Worm (Caenorhabditis elegans) whole organism, L2 larva: ENCODE measurements around the gene ceh-37.

Experiments used
- C34F6.9 ChIP-seq: fragments of 150-350 bp; optimal IDR thresholded peaks from 2 replicates; lab custom pipeline; 2014; ENCODE audit warnings: missing biosample characterization, missing genetic modification characterization
- F13H6.1 ChIP-seq: sonication (generic microtip); optimal IDR thresholded peaks from 2 replicates; lab custom pipeline; 2016; ENCODE audit warnings: missing genetic modification characterization, missing compliant biosample characterization
- R02D3.7 ChIP-seq: fragments of 150-350 bp; optimal IDR thresholded peaks from 2 replicates; lab custom pipeline; 2014; ENCODE audit warnings: missing biosample characterization, missing genetic modification characterization
- Y55F3AM.14 ChIP-seq: fragments of 200-800 bp; sonication (Bioruptor generic); optimal IDR thresholded peaks from 2 replicates; lab custom pipeline; 2018; ENCODE audit warnings: mild to moderate bottlenecking, missing genetic modification characterization, missing compliant biosample characterization
- ZK546.5 ChIP-seq: sonication (generic microtip); optimal IDR thresholded peaks from 2 replicates; lab custom pipeline; 2017; ENCODE audit warnings: missing biosample characterization, missing genetic modification characterization
- blmp-1 ChIP-seq: sonication (generic microtip); optimal IDR thresholded peaks from 2 replicates; lab custom pipeline; 2017; ENCODE audit warnings: missing genetic modification characterization, mild to moderate bottlenecking, missing compliant biosample characterization, antibody characterized with exemption, moderate library complexity; ENCODE audit not compliant: insufficient read depth
- ceh-16 ChIP-seq: fragments of 150-350 bp; optimal IDR thresholded peaks from 2 replicates; lab custom pipeline; 2014; ENCODE audit warnings: missing biosample characterization, missing genetic modification characterization
- ceh-82 ChIP-seq: fragments of 150-350 bp; optimal IDR thresholded peaks from 2 replicates; lab custom pipeline; 2014; ENCODE audit warnings: missing biosample characterization, missing genetic modification characterization
- crh-2 ChIP-seq: sonication (generic microtip); optimal IDR thresholded peaks from 2 replicates; lab custom pipeline; 2017; ENCODE audit warnings: missing biosample characterization, missing genetic modification characterization
- dmd-4 ChIP-seq: sonication (generic microtip); optimal IDR thresholded peaks from 2 replicates; lab custom pipeline; 2017; ENCODE audit warnings: missing biosample characterization, missing genetic modification characterization
- egl-27 ChIP-seq: sonication (generic microtip); optimal IDR thresholded peaks from 3 replicates; lab custom pipeline; 2017; ENCODE audit warnings: missing biosample characterization, missing genetic modification reagents, missing genetic modification characterization
- elt-1 ChIP-seq: fragments of 150-350 bp; optimal IDR thresholded peaks from 2 replicates; lab custom pipeline; 2014; ENCODE audit warnings: missing biosample characterization, missing genetic modification characterization
- fos-1 ChIP-seq: fragments of 150-350 bp; optimal IDR thresholded peaks from 2 replicates; lab custom pipeline; 2014; ENCODE audit warnings: missing biosample characterization, missing genetic modification characterization
- gmeb-1 ChIP-seq: fragments of 150-350 bp; optimal IDR thresholded peaks from 2 replicates; lab custom pipeline; 2014; ENCODE audit warnings: missing biosample characterization, missing genetic modification characterization
- lin-11 ChIP-seq: fragments of 150-350 bp; sonication (generic microtip); optimal IDR thresholded peaks from 2 replicates; lab custom pipeline; 2014; ENCODE audit warnings: missing biosample characterization, missing genetic modification characterization, inconsistent platforms, mixed read lengths
- lin-13 ChIP-seq: fragments of 150-350 bp; optimal IDR thresholded peaks from 2 replicates; lab custom pipeline; 2014; ENCODE audit warnings: missing biosample characterization, missing genetic modification reagents, missing genetic modification characterization
- lin-39 ChIP-seq: fragments of 150-350 bp; optimal IDR thresholded peaks from 2 replicates; lab custom pipeline; 2014; ENCODE audit warnings: missing biosample characterization, missing genetic modification reagents, missing genetic modification characterization
- lsy-2 ChIP-seq, 2 experiments: fragments of 150-350 bp in 1 of 2; sonication (generic microtip) in 1 of 2; optimal IDR thresholded peaks; 2 replicates each; lab custom pipeline; 2014 to 2017; ENCODE audit warnings: missing biosample characterization in 2 of 2, missing genetic modification characterization in 2 of 2
- mab-5 ChIP-seq: fragments of 150-350 bp; optimal IDR thresholded peaks from 2 replicates; lab custom pipeline; 2014; ENCODE audit warnings: missing biosample characterization, missing genetic modification characterization
- mdl-1 ChIP-seq, 2 experiments: fragments of 150-350 bp in 1 of 2; sonication (generic microtip) in 1 of 2; optimal IDR thresholded peaks; 2 replicates each; lab custom pipeline; 2017; ENCODE audit warnings: missing biosample characterization in 2 of 2, missing genetic modification characterization in 2 of 2
- nhr-129 ChIP-seq: fragments of 150-350 bp; optimal IDR thresholded peaks from 2 replicates; lab custom pipeline; 2014; ENCODE audit warnings: missing biosample characterization, missing genetic modification characterization
- nhr-23 ChIP-seq: fragments of 150-350 bp; optimal IDR thresholded peaks from 2 replicates; lab custom pipeline; 2014; ENCODE audit warnings: missing biosample characterization, missing genetic modification reagents, missing genetic modification characterization
- nhr-25 ChIP-seq: fragments of 150-350 bp; sonication (generic microtip); optimal IDR thresholded peaks from 3 replicates; lab custom pipeline; 2014; ENCODE audit warnings: missing biosample characterization, missing genetic modification characterization
- nhr-6 ChIP-seq: fragments of 150-350 bp; optimal IDR thresholded peaks from 2 replicates; lab custom pipeline; 2014; ENCODE audit warnings: missing biosample characterization, missing genetic modification characterization
- peb-1 ChIP-seq: fragments of 150-350 bp; optimal IDR thresholded peaks from 2 replicates; lab custom pipeline; 2014; ENCODE audit warnings: missing biosample characterization, missing genetic modification characterization
- sma-3 ChIP-seq: sonication (generic microtip); optimal IDR thresholded peaks from 2 replicates; lab custom pipeline; 2016; ENCODE audit warnings: missing genetic modification reagents, missing genetic modification characterization, missing compliant biosample characterization
- sma-9 ChIP-seq, 2 experiments: fragments of 150-350 bp in 1 of 2; sonication (generic microtip) in 1 of 2; optimal IDR thresholded peaks; 2 replicates each; lab custom pipeline; 2014 to 2016; ENCODE audit warnings: missing genetic modification characterization in 2 of 2, mild to moderate bottlenecking in 1 of 2, missing biosample characterization in 1 of 2, missing compliant biosample characterization in 1 of 2, missing genetic modification reagents in 1 of 2, moderate library complexity in 1 of 2
- snpc-4 ChIP-seq: fragments of 150-350 bp; optimal IDR thresholded peaks from 2 replicates; lab custom pipeline; 2014; ENCODE audit warnings: missing biosample characterization, missing genetic modification characterization
- unc-39 ChIP-seq: fragments of 150-350 bp; optimal IDR thresholded peaks from 2 replicates; lab custom pipeline; 2014; ENCODE audit warnings: missing biosample characterization, missing genetic modification characterization
- unc-55 ChIP-seq: fragments of 150-350 bp; sonication (generic microtip); optimal IDR thresholded peaks from 3 replicates; lab custom pipeline; 2014; ENCODE audit warnings: missing biosample characterization, missing genetic modification reagents, missing genetic modification characterization
- unc-62 ChIP-seq: fragments of 150-350 bp; optimal IDR thresholded peaks from 2 replicates; lab custom pipeline; 2014; ENCODE audit warnings: missing biosample characterization, missing genetic modification reagents, missing genetic modification characterization
- zag-1 ChIP-seq: fragments of 150-350 bp; optimal IDR thresholded peaks from 2 replicates; lab custom pipeline; 2014; ENCODE audit warnings: missing biosample characterization, missing genetic modification characterization
- ztf-1 ChIP-seq: fragments of 200-800 bp; sonication (Bioruptor generic); conservative IDR thresholded peaks from 2 replicates; pipeline ENCODE4 v1.3.6; 2022; ENCODE audit warnings: missing genetic modification characterization, missing compliant biosample characterization
- ztf-11 ChIP-seq: sonication (generic microtip); optimal IDR thresholded peaks from 2 replicates; lab custom pipeline; 2017; ENCODE audit warnings: missing biosample characterization, missing genetic modification characterization
- ztf-4 ChIP-seq: fragments of 150-350 bp; optimal IDR thresholded peaks from 2 replicates; lab custom pipeline; 2014; ENCODE audit warnings: missing biosample characterization, missing genetic modification characterization

Gene ceh-37

DNA sequence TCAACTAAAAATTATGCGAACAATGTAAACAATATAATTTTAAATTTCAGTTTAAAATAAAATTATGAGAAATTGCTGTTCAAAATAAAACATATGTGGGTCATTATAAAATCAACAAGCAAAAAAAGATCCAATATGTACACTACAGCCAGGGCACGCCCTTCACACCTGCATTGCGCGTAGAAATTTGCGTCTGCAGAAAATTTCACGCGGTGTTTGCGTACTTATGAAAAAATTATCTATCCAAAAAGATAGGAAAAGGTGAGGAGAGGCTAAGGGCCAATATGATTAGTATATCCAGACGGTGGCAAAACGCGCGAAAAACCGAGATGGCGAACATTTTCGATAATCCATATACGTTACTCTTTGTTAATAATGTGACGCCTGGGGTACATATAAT, 36.7 kb upstream of the ceh-37 start:
- TF ChIP-seq mdl-1 (tag; optimal IDR thresholded peaks at IDR 0.05; lab: Kevin White, UChicago): no peak
- TF ChIP-seq dmd-4 (tag; lab: Kevin White, UChicago): no peak
- TF ChIP-seq ceh-16 (tag; lab: Kevin White, UChicago): no peak
- peak; percentile 2 for TF ChIP-seq unc-55
- peak; percentile 22 for TF ChIP-seq lin-13
- TF ChIP-seq elt-1 (tag; lab: Kevin White, UChicago): no peak

DNA sequence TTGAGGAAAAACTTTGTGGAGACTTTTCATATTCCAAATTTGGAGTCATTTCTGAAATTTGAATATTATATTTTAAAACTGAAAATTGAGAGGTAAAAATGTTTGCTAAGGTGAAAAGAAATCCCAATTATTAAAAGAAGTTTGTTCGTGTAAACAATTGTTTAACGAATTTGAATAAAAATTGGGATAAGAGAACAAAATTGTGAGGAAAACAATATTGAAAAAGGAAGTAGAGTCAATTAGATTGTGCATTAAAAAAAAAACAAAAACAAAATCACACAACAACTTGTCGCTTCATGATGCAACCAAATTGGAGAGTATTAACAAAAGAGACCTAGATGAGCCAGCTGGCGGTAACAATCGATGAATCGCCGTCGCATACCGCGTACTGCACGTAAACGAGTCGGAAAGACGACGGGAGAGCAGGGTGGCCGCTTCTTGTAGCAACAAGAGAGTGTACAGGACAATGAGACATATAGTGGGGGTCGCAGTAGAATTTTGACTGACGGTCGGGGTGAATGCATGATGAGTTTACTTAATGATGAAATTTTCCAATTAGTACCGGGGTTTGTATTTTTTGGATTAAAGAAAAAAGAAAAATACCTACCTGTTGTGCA, 35.7 kb upstream of the ceh-37 start, which contains the start of gene K04C1.3:
TSS of gene K04C1.3 (minus strand) at position 51 of the 617 bp plus-strand sequence.
- TF ChIP-seq ztf-1 (GFP tag; lab: Robert Waterston, UW) (no peak), Y55F3AM.14 (no peak), ztf-11 (tag; lab: Kevin White, UChicago) (no peak), unc-55 (no peak), dmd-4 (tag; lab: Kevin White, UChicago) (no peak), lin-11 (tag; lab: Kevin White, UChicago) (no peak)

DNA sequence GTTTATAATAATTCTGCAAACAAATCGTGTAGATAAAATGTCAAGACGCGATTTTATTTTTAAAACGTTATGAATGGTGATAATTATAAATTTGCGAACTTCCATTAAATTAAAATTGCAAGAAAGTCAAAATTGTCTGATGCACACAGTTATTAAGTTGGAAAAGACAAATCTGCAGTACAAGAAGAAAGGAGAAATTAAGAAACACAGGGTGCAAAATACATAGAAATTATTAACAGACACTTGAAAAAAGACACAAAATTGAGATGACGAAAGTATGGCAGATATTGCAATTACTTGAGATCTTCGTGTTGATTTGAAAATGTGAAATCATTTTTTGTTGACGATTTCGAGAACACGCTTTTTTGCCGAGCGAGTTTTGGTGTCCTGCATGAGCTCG, 33.7 kb upstream of the ceh-37 start:
- TF ChIP-seq nhr-25 (tag; lab: Kevin White, UChicago) (no peak), gmeb-1 (no peak), lin-39 (tag; lab: Kevin White, UChicago) (no peak), egl-27 (no peak), ztf-4 (no peak), F13H6.1 (tag; lab: Kevin White, UChicago) (no peak), R02D3.7 (tag; lab: Kevin White, UChicago) (no peak), nhr-6 (tag; lab: Kevin White, UChicago) (no peak), dmd-4 (tag; lab: Kevin White, UChicago) (no peak), elt-1 (tag; lab: Kevin White, UChicago) (no peak), unc-39 (tag; lab: Kevin White, UChicago) (no peak), sma-3 (GFP tag; lab: Kevin White, UChicago) (no peak), peb-1 (tag; lab: Kevin White, UChicago) (no peak), fos-1 (tag; lab: Kevin White, UChicago) (no peak), zag-1 (no peak), ceh-82 (no peak)

DNA sequence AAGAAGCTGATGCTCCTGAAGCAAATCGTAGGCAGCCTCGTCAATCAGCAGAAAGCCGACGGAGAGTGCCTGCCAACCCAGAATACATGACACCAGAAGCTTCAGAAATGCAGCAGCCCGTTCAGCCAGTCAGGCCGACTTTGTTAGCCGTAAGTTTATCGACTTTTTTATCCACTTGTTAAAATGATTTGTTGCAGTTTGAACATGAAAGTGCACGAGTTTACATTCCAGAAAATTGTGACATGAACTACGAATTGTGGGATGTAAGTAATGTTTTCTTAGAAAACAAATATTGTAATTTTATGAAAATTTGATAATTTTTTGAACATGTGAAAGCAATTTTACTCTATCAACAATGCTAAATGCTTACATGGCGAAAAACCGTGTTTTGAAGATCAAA, 32.4 kb upstream of the ceh-37 start:
- TF ChIP-seq snpc-4 (tag; lab: Kevin White, UChicago): no peak
- no peak for TF ChIP-seq zag-1
- no peak for TF ChIP-seq blmp-1
- no peak for TF ChIP-seq unc-55
- TF ChIP-seq dmd-4 (tag; lab: Kevin White, UChicago): no peak
- no peak for TF ChIP-seq fos-1 (tag; lab: Kevin White, UChicago)
- TF ChIP-seq lin-39 (tag; lab: Kevin White, UChicago): no peak
- no peak for TF ChIP-seq ZK546.5 (tag; lab: Kevin White, UChicago)

DNA sequence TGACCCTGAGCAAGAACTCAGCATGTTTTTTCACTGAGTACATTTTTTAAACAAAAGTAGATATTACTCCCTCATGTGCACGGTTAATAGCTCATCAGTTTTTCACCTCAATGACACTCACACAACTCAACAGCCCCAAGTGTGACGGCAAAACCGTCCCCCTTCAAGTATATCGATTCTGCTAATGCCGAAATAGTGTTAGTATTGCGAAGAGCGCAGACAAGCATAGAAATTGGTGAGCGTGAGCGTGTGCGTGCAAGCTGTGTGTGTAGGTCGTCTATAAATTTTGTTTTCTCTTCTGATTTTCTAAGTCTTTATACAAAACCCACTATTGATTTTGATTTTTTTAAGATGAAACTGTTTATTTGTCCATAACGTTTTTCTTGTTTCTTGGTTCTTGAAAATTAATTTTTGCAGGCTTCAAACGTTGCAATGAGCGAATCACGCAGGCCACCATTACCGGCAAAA, 30.5 kb upstream of the ceh-37 start, which contains the start of gene K04C1.2:
TSS of gene K04C1.2 (plus strand) at position 418 of the 468 bp plus-strand sequence.
- TF ChIP-seq nhr-129 (tag; lab: Kevin White, UChicago) (peak; percentile 79), nhr-25 (tag; lab: Kevin White, UChicago) (peak; percentile 46), mab-5 (tag; lab: Kevin White, UChicago) (no peak), lin-11 (tag; lab: Kevin White, UChicago) (no peak), ztf-4 (no peak), unc-62 (GFP tag; lab: Kevin White, UChicago) (no peak), lsy-2 (tag; optimal IDR thresholded peaks at IDR 0.05; lab: Kevin White, UChicago) (peak in 1 of 2 experiments; percentile 51), lin-13 (no peak), unc-55 (peak; percentile 66), crh-2 (tag; lab: Kevin White, UChicago) (peak; percentile 27), ceh-16 (tag; lab: Kevin White, UChicago) (no peak), nhr-23 (tag; lab: Kevin White, UChicago) (no peak), peb-1 (tag; lab: Kevin White, UChicago) (no peak), sma-9 (GFP tag; optimal IDR thresholded peaks at IDR 0.05; lab: Kevin White, UChicago) (peak; percentile 15), sma-9 (tag; optimal IDR thresholded peaks at IDR 0.05; lab: Kevin White, UChicago) (no peak), fos-1 (tag; lab: Kevin White, UChicago) (peak; percentile 35), F13H6.1 (tag; lab: Kevin White, UChicago) (peak; percentile 39), ceh-82 (no peak), C34F6.9 (peak; percentile 78), blmp-1 (peak; percentile 9)
- TF ChIP-seq, all 48 proteins: peak for 10
